Worm (Caenorhabditis elegans) whole organism, mixed stage, embryonic: ENCODE results near the gene ttr-32.

Experiments
- M03D4.4 ChIP-seq: sonication (generic microtip); optimal IDR thresholded peaks from 2 replicates; lab custom pipeline; 2017; ENCODE audit warnings: mild to moderate bottlenecking, missing genetic modification characterization, missing compliant biosample characterization
- bed-3 ChIP-seq: fragments of 200-800 bp; sonication (Bioruptor generic); optimal IDR thresholded peaks from 3 replicates; lab custom pipeline; 2018; ENCODE audit warnings: mild to moderate bottlenecking, missing genetic modification characterization, moderate library complexity, missing compliant biosample characterization
- blmp-1 ChIP-seq: fragments of 150-350 bp; optimal IDR thresholded peaks from 2 replicates; lab custom pipeline; 2014; ENCODE audit warnings: missing biosample characterization, missing genetic modification characterization
- ceh-39 ChIP-seq: fragments of 150-350 bp; optimal IDR thresholded peaks from 2 replicates; lab custom pipeline; 2014; ENCODE audit warnings: missing biosample characterization, missing genetic modification characterization
- ceh-43 ChIP-seq: fragments of 200-800 bp; sonication (Bioruptor generic); optimal IDR thresholded peaks from 2 replicates; lab custom pipeline; 2018; ENCODE audit warnings: mild to moderate bottlenecking, missing genetic modification characterization, moderate library complexity, missing compliant biosample characterization
- ceh-83 ChIP-seq: fragments of 200-800 bp; sonication (Bioruptor generic); optimal IDR thresholded peaks from 2 replicates; lab custom pipeline; 2018; ENCODE audit warnings: mild to moderate bottlenecking, missing genetic modification characterization, missing compliant biosample characterization
- ces-1 ChIP-seq: fragments of 150-350 bp; optimal IDR thresholded peaks from 2 replicates; lab custom pipeline; 2014; ENCODE audit warnings: missing biosample characterization, missing genetic modification reagents, missing genetic modification characterization
- cnd-1 ChIP-seq: fragments of 200-800 bp; sonication (Bioruptor generic); optimal IDR thresholded peaks from 2 replicates; lab custom pipeline; 2018; ENCODE audit warnings: mild to moderate bottlenecking, missing genetic modification characterization, missing compliant biosample characterization
- drap-1 ChIP-seq: fragments of 200-800 bp; sonication (Bioruptor generic); optimal IDR thresholded peaks from 3 replicates; lab custom pipeline; 2018; ENCODE audit warnings: mild to moderate bottlenecking, missing genetic modification characterization, missing compliant biosample characterization
- elt-1 ChIP-seq: sonication (generic microtip); optimal IDR thresholded peaks from 2 replicates; lab custom pipeline; 2017; ENCODE audit warnings: missing genetic modification characterization, mild to moderate bottlenecking, missing compliant biosample characterization, antibody characterized with exemption, moderate library complexity, borderline replicate concordance; ENCODE audit not compliant: insufficient read depth
- elt-3 ChIP-seq: fragments of 150-350 bp; optimal IDR thresholded peaks from 2 replicates; lab custom pipeline; 2014; ENCODE audit warnings: missing biosample characterization, missing genetic modification characterization
- flh-1 ChIP-seq: fragments of 200-800 bp; sonication (Bioruptor generic); optimal IDR thresholded peaks from 2 replicates; lab custom pipeline; 2018; ENCODE audit warnings: mild to moderate bottlenecking, missing genetic modification characterization, moderate library complexity, missing compliant biosample characterization
- hlh-1 ChIP-seq: fragments of 150-350 bp; optimal IDR thresholded peaks from 2 replicates; lab custom pipeline; 2014; ENCODE audit warnings: missing biosample characterization, missing genetic modification reagents, missing genetic modification characterization
- lin-13 ChIP-seq: fragments of 150-350 bp; optimal IDR thresholded peaks from 2 replicates; lab custom pipeline; 2014; ENCODE audit warnings: missing biosample characterization, missing genetic modification characterization
- lin-32 ChIP-seq: fragments of 200-800 bp; sonication (Bioruptor generic); optimal IDR thresholded peaks from 2 replicates; lab custom pipeline; 2018; ENCODE audit warnings: mild to moderate bottlenecking, missing genetic modification characterization, missing compliant biosample characterization
- mab-5 ChIP-seq: fragments of 150-350 bp; optimal IDR thresholded peaks from 2 replicates; lab custom pipeline; 2014; ENCODE audit warnings: missing biosample characterization, missing genetic modification characterization
- mep-1 ChIP-seq: fragments of 150-350 bp; optimal IDR thresholded peaks from 2 replicates; lab custom pipeline; 2017; ENCODE audit warnings: missing biosample characterization, missing genetic modification reagents, missing genetic modification characterization, inconsistent platforms
- mls-2 ChIP-seq: sonication (generic microtip); optimal IDR thresholded peaks from 2 replicates; lab custom pipeline; 2016; ENCODE audit warnings: mild to moderate bottlenecking, missing genetic modification characterization, moderate library complexity, missing compliant biosample characterization
- nhr-12 ChIP-seq: fragments of 150-350 bp; optimal IDR thresholded peaks from 2 replicates; lab custom pipeline; 2014; ENCODE audit warnings: missing biosample characterization, missing genetic modification characterization
- nhr-2 ChIP-seq: fragments of 150-350 bp; optimal IDR thresholded peaks from 2 replicates; lab custom pipeline; 2014; ENCODE audit warnings: missing biosample characterization, missing genetic modification characterization
- nhr-28 ChIP-seq: fragments of 150-350 bp; optimal IDR thresholded peaks from 2 replicates; lab custom pipeline; 2014; ENCODE audit warnings: missing biosample characterization, missing genetic modification characterization
- pha-4 ChIP-seq: fragments of 150-350 bp; optimal IDR thresholded peaks from 2 replicates; lab custom pipeline; 2018; ENCODE audit warnings: missing biosample characterization, missing genetic modification reagents, missing genetic modification characterization
- sem-2 ChIP-seq: fragments of 200-800 bp; sonication (Bioruptor generic); optimal IDR thresholded peaks from 2 replicates; lab custom pipeline; 2018; ENCODE audit warnings: mild to moderate bottlenecking, missing genetic modification characterization, missing compliant biosample characterization
- snpc-4 ChIP-seq: fragments of 150-350 bp; optimal IDR thresholded peaks from 2 replicates; lab custom pipeline; 2014; ENCODE audit warnings: missing biosample characterization, missing genetic modification characterization
- sptf-1 ChIP-seq: sonication (generic microtip); optimal IDR thresholded peaks from 2 replicates; lab custom pipeline; 2017; ENCODE audit warnings: mild to moderate bottlenecking, missing genetic modification characterization, moderate library complexity, missing compliant biosample characterization
- tbx-8 ChIP-seq: fragments of 200-800 bp; sonication (Bioruptor generic); optimal IDR thresholded peaks from 2 replicates; lab custom pipeline; 2018; ENCODE audit warnings: mild to moderate bottlenecking, missing genetic modification characterization, moderate library complexity, missing compliant biosample characterization
- unc-120 ChIP-seq: sonication (generic microtip); optimal IDR thresholded peaks from 2 replicates; lab custom pipeline; 2017; ENCODE audit warnings: missing genetic modification characterization, missing compliant biosample characterization; ENCODE audit not compliant: poor library complexity, severe bottlenecking
- unc-39 ChIP-seq: fragments of 150-350 bp; optimal IDR thresholded peaks from 2 replicates; lab custom pipeline; 2014; ENCODE audit warnings: missing biosample characterization, missing genetic modification characterization
- unc-62 ChIP-seq: fragments of 150-350 bp; optimal IDR thresholded peaks from 2 replicates; lab custom pipeline; 2014; ENCODE audit warnings: missing biosample characterization, missing genetic modification reagents, missing genetic modification characterization
- zip-8 ChIP-seq: fragments of 150-350 bp; optimal IDR thresholded peaks from 2 replicates; lab custom pipeline; 2014; ENCODE audit warnings: missing biosample characterization, missing genetic modification characterization
- ztf-11 ChIP-seq: fragments of 150-350 bp; optimal IDR thresholded peaks from 2 replicates; lab custom pipeline; 2014; ENCODE audit warnings: missing biosample characterization, missing genetic modification characterization

The ttr-32 gene

DNA sequence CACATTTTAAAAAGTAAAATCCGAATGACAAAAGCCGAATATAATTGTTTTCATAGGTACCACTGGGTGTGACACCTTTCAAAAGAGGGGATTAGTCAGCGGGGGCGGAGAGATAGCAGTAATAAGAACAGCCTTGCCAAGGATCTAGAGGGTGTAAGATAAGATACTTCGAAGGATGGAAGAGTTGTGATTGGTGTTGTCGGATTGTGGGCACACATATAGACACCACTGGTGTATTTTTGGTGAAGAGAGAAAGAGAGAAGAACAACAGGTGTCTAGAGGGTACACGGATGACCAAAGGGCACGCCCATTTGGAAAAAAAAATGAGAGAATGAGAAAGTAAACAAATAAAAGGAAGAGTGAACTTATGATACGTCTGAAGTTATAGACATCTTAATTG lies 21.0 kb upstream of the ttr-32 start:
- TF ChIP-seq unc-62 (GFP tag; lab: Kevin White, UChicago): peak; percentile 74
- peak; percentile 93 for TF ChIP-seq hlh-1 (tag; lab: Kevin White, UChicago)
- no peak for TF ChIP-seq mep-1 (tag; lab: Kevin White, UChicago)
- no peak for TF ChIP-seq ceh-39 (tag; lab: Kevin White, UChicago)
- no peak for TF ChIP-seq flh-1 (GFP tag; lab: Kevin White, UChicago)
- TF ChIP-seq unc-120 (tag; lab: Kevin White, UChicago): peak; percentile 83

DNA sequence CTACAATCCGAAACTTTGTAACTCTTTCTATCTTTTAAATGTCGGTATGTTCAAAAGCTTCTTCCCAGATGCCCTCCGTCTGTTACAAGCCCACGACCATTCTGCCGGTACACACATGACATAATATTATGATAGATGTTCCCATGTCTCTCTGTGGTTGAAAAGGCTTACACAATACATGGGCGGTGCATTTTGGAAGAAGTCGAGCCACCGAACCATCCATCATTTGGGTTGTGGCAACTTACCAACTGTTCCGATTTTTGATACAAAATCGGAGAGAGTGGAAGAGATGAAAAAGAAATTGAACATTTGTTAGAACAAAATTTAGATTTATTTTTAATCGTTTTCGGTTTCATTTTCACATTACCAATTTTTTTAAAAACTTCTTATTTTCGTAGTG lies 17.2 kb upstream of the ttr-32 start:
- no peak for TF ChIP-seq tbx-8 (GFP tag; lab: Kevin White, UChicago)
- TF ChIP-seq blmp-1: no peak
- TF ChIP-seq elt-1 (tag; lab: Kevin White, UChicago): no peak
- no peak for TF ChIP-seq sem-2 (GFP tag; lab: Kevin White, UChicago)
- TF ChIP-seq lin-32 (GFP tag; lab: Kevin White, UChicago): no peak
- TF ChIP-seq hlh-1 (tag; lab: Kevin White, UChicago): peak; percentile 78
- no peak for TF ChIP-seq mab-5 (tag; lab: Kevin White, UChicago)
- no peak for TF ChIP-seq nhr-12 (tag; lab: Kevin White, UChicago)
- TF ChIP-seq unc-120 (tag; lab: Kevin White, UChicago): peak; percentile 50
- TF ChIP-seq lin-13 (tag; lab: Kevin White, UChicago): no peak
- TF ChIP-seq unc-62 (GFP tag; lab: Kevin White, UChicago): peak; percentile 96
- no peak for TF ChIP-seq ztf-11
- no peak for TF ChIP-seq ceh-43 (GFP tag; lab: Kevin White, UChicago)
- TF ChIP-seq cnd-1 (tag; lab: Kevin White, UChicago): peak; percentile 14
- TF ChIP-seq M03D4.4 (tag; lab: Kevin White, UChicago): no peak
- no peak for TF ChIP-seq nhr-28 (tag; lab: Kevin White, UChicago)
- no peak for TF ChIP-seq snpc-4 (tag; lab: Kevin White, UChicago)
- TF ChIP-seq sptf-1 (tag; lab: Kevin White, UChicago): no peak
- TF ChIP-seq mep-1 (tag; lab: Kevin White, UChicago): no peak
- TF ChIP-seq bed-3 (GFP tag; lab: Kevin White, UChicago): no peak
- no peak for TF ChIP-seq zip-8 (tag; lab: Kevin White, UChicago)
- TF ChIP-seq ces-1 (GFP tag; lab: Kevin White, UChicago): no peak

DNA sequence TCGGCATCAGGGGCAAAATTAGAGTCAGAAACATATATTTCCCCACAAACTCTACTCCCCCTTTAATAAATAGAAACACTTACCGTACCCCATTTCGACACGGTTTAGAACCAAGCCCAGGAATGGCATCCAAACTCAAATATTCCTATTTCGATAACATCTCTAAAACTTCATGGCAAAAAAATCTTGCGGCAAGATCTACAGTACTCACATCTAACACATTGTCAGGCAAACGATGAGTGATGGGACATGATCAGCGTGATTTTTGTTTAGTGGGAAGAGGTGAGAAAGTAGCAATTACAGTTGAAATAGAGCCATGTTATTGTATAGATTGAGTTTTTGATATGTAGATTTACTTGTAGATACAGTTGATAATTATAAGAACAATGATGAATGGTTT lies 15.2 kb upstream of the ttr-32 start:
- TF ChIP-seq ceh-39 (tag; lab: Kevin White, UChicago): no peak
- no peak for TF ChIP-seq sptf-1 (tag; lab: Kevin White, UChicago)
- peak; percentile 28 for TF ChIP-seq unc-62 (GFP tag; lab: Kevin White, UChicago)

DNA sequence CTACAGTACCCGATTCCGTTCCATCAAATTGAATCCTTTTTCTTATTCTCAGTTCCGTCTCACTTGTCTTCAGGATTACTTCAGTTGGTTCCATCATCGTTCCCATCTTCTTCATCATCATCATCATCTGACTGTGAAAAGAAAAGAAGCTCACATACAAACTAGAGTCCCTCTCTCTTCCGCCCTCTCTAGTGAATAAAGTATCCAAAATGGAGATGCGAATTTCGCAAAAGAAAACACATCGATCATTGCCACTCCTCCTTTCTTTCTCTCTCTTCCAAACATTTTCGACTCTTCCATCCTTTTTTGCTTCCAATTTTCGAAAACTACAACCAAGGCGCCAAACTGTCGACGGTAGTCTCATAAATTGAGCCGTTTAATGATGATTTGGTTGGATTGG lies 13.4 kb upstream of the ttr-32 start:
- TF ChIP-seq M03D4.4 (tag; lab: Kevin White, UChicago) (no peak), ceh-83 (GFP tag; lab: Kevin White, UChicago) (no peak), lin-32 (GFP tag; lab: Kevin White, UChicago) (no peak), elt-3 (tag; lab: Kevin White, UChicago) (no peak), nhr-28 (tag; lab: Kevin White, UChicago) (no peak), mab-5 (tag; lab: Kevin White, UChicago) (no peak), mls-2 (no peak), tbx-8 (GFP tag; lab: Kevin White, UChicago) (no peak), sem-2 (GFP tag; lab: Kevin White, UChicago) (no peak), unc-39 (no peak), drap-1 (no peak), snpc-4 (tag; lab: Kevin White, UChicago) (no peak), ceh-43 (GFP tag; lab: Kevin White, UChicago) (no peak), sptf-1 (tag; lab: Kevin White, UChicago) (no peak), unc-120 (tag; lab: Kevin White, UChicago) (no peak), nhr-2 (tag; lab: Kevin White, UChicago) (no peak), hlh-1 (tag; lab: Kevin White, UChicago) (no peak), elt-1 (tag; lab: Kevin White, UChicago) (no peak), pha-4 (no peak), cnd-1 (tag; lab: Kevin White, UChicago) (no peak)
